Fruit fly (Drosophila melanogaster) whole organism: ENCODE measurements around the gene CG14174.

Source experiments
- EcR ChIP-seq, 2 experiments: fragments of >200 bp; optimal IDR thresholded peaks; 2 replicates each; lab custom pipeline; 2017; ENCODE audit warnings: missing biosample characterization in 2 of 2, missing genetic modification characterization in 2 of 2, missing genetic modification reagents in 2 of 2
- psq ChIP-seq: fragments of >200 bp; optimal IDR thresholded peaks from 2 replicates; lab custom pipeline; 2017
- usp ChIP-seq: fragments of >200 bp; optimal IDR thresholded peaks from 2 replicates; lab custom pipeline; 2017; ENCODE audit warnings: missing biosample characterization, missing genetic modification characterization, mixed read lengths

dm6 chr3L:9729795-9730421 is 10.8 kb downstream of the CG14174 start, which contains the start of gene ATPsynB:
- TF ChIP-seq usp (GFP tag; lab: Kevin White, UChicago) (no peak), EcR (GFP tag; optimal IDR thresholded peaks at IDR 0.05; lab: Kevin White, UChicago) (no peak), psq (lab: Kevin White, UChicago) (no peak)
